Fruit fly (Drosophila melanogaster): ENCODE data around the gene scaf6.

Gene scaf6

dm6 chr3L:17042297-17042921 lies at the start of gene scaf6, which contains the start of gene Papst2:
TSS of gene scaf6 (minus strand) at chr3L:17042574.
TSS of gene Papst2 (plus strand) at chr3L:17042797.
- TF ChIP-seq fd96Ca (GFP tag; IDR thresholded peaks at IDR 0.05) (no peak), Snoo (tag; optimal IDR thresholded peaks at IDR 0.05) (peak; percentile 8)

dm6 chr3L:17077273-17077672 lies 34.9 kb upstream of the scaf6 start:
- no peak for TF ChIP-seq CG9948 (tag; optimal IDR thresholded peaks at IDR 0.05)
- no peak for TF ChIP-seq fd96Ca (GFP tag; IDR thresholded peaks at IDR 0.05)
- TF ChIP-seq rn (GFP tag; IDR thresholded peaks at IDR 0.05): no peak
- no peak for TF ChIP-seq CG17806 (tag; optimal IDR thresholded peaks at IDR 0.05)
- no peak for TF ChIP-seq D1 (tag; optimal IDR thresholded peaks at IDR 0.05)
- TF ChIP-seq CG13204 (GFP tag; optimal IDR thresholded peaks at IDR 0.05): no peak
- no peak for TF ChIP-seq Ets98B (GFP tag; IDR thresholded peaks at IDR 0.05)
- no peak for TF ChIP-seq Pif1A (GFP tag; optimal IDR thresholded peaks at IDR 0.05)
- TF ChIP-seq CG32121 (GFP tag; IDR thresholded peaks at IDR 0.05): no peak
- TF ChIP-seq CG34367 (tag; optimal IDR thresholded peaks at IDR 0.05): no peak
- no peak for TF ChIP-seq CG14655 (GFP tag; optimal IDR thresholded peaks at IDR 0.05)
- TF ChIP-seq CG8159 (tag; optimal IDR thresholded peaks at IDR 0.05): no peak
- TF ChIP-seq CG4496 (GFP tag; IDR thresholded peaks at IDR 0.05): no peak

dm6 chr3L:17055467-17055877 lies 13.1 kb upstream of the scaf6 start, which contains the start of gene CG7724:
TSS of gene CG7724 (plus strand) at chr3L:17055613.
- TF ChIP-seq CG13204 (GFP tag; optimal IDR thresholded peaks at IDR 0.05): no peak
- no peak for TF ChIP-seq CG8301 (tag; optimal IDR thresholded peaks at IDR 0.05)
- TF ChIP-seq CG34367 (tag; optimal IDR thresholded peaks at IDR 0.05): no peak
- no peak; the same call in 2 of the 3 replicates for TF ChIP-seq CG4496 (GFP tag; IDR thresholded peaks at IDR 0.05)
- no peak for TF ChIP-seq CG12605 (GFP tag; IDR thresholded peaks at IDR 0.05)
- TF ChIP-seq CG10348 (GFP tag; IDR thresholded peaks at IDR 0.05): no peak
- no peak for TF ChIP-seq Snoo (tag; optimal IDR thresholded peaks at IDR 0.05)
- TF ChIP-seq CG17806 (tag; optimal IDR thresholded peaks at IDR 0.05): no peak
- TF ChIP-seq CG14655 (GFP tag; optimal IDR thresholded peaks at IDR 0.05): no peak
- TF ChIP-seq D1 (tag; optimal IDR thresholded peaks at IDR 0.05): no peak
- TF ChIP-seq Pif1B (GFP tag; optimal IDR thresholded peaks at IDR 0.05): no peak
- TF ChIP-seq Ets98B (GFP tag; IDR thresholded peaks at IDR 0.05): no peak
- TF ChIP-seq CG32121 (GFP tag; IDR thresholded peaks at IDR 0.05): no peak

- no peak for TF ChIP-seq D1 (tag; optimal IDR thresholded peaks at IDR 0.05)
- peak; percentile 65; the same call in 1 of the 2 replicates for TF ChIP-seq CG32121 (GFP tag; IDR thresholded peaks at IDR 0.05)
Measured at dm6 chr3L:17053932-17054331, 11.6 kb upstream of the scaf6 start.

dm6 chr3L:17052388-17052905 lies 10.1 kb upstream of the scaf6 start:
- peak; percentile 22 for TF ChIP-seq gl (tag; optimal IDR thresholded peaks at IDR 0.05)
- peak; percentile 1 for TF ChIP-seq CG8159 (tag; optimal IDR thresholded peaks at IDR 0.05)
- peak; percentile 37 for TF ChIP-seq EcR (GFP tag; optimal IDR thresholded peaks at IDR 0.05)
- no peak for TF ChIP-seq CG17806 (tag; optimal IDR thresholded peaks at IDR 0.05)
- no peak for TF ChIP-seq CG8301 (tag; optimal IDR thresholded peaks at IDR 0.05)

- no peak for TF ChIP-seq CG4496 (GFP tag; IDR thresholded peaks at IDR 0.05)
- no peak for TF ChIP-seq CG17806 (tag; optimal IDR thresholded peaks at IDR 0.05)
- no peak for TF ChIP-seq D1 (tag; optimal IDR thresholded peaks at IDR 0.05)
- TF ChIP-seq Pif1B (GFP tag; optimal IDR thresholded peaks at IDR 0.05): no peak
- TF ChIP-seq Ets98B (GFP tag; IDR thresholded peaks at IDR 0.05): no peak; the same call in 1 of the 2 replicates
- TF ChIP-seq rn (GFP tag; IDR thresholded peaks at IDR 0.05): no peak
- no peak for TF ChIP-seq CG32121 (GFP tag; IDR thresholded peaks at IDR 0.05)
- no peak for TF ChIP-seq fd96Ca (GFP tag; IDR thresholded peaks at IDR 0.05)
- no peak for TF ChIP-seq CG13204 (GFP tag; optimal IDR thresholded peaks at IDR 0.05)
- TF ChIP-seq CG10348 (GFP tag; IDR thresholded peaks at IDR 0.05): no peak
- no peak for TF ChIP-seq EcR (GFP tag; optimal IDR thresholded peaks at IDR 0.05)
- TF ChIP-seq CG15710 (tag; optimal IDR thresholded peaks at IDR 0.05): no peak
- TF ChIP-seq gl (tag; optimal IDR thresholded peaks at IDR 0.05): no peak
Measured at dm6 chr3L:17051472-17051871, 9.1 kb upstream of the scaf6 start.

dm6 chr3L:17050661-17051452 lies 8.5 kb upstream of the scaf6 start:
- TF ChIP-seq CG8159 (tag; optimal IDR thresholded peaks at IDR 0.05) (no peak), CG13204 (GFP tag; optimal IDR thresholded peaks at IDR 0.05) (no peak), Ets98B (GFP tag; IDR thresholded peaks at IDR 0.05) (0 out of 2 replicates have a peak, but pooled peaks have one; percentile 6)
